Worm (Caenorhabditis elegans) whole organism, young adult: ENCODE measurements around the gene atp-5.

ENCODE experiments used
- B0336.3 ChIP-seq: fragments of 200-800 bp; sonication (Bioruptor generic); IDR thresholded peaks from 2 replicates; pipeline ENCODE4 v1.3.6; 2022; ENCODE audit warnings: missing genetic modification characterization, missing compliant biosample characterization
- C06A6.2 ChIP-seq: fragments of 200-800 bp; sonication (Bioruptor generic); conservative IDR thresholded peaks from 2 replicates; pipeline ENCODE4 v1.3.6; 2022; ENCODE audit warnings: missing genetic modification characterization, missing compliant biosample characterization
- C17E4.6 ChIP-seq: fragments of 200-800 bp; sonication (Bioruptor generic); IDR thresholded peaks from 2 replicates; pipeline ENCODE4 v1.3.6; 2022; ENCODE audit warnings: missing genetic modification reagents, missing genetic modification characterization, missing compliant biosample characterization
- F23B12.7 ChIP-seq: sonication (generic microtip); optimal IDR thresholded peaks from 2 replicates; lab custom pipeline; 2017; ENCODE audit warnings: missing genetic modification characterization, mild to moderate bottlenecking, missing compliant biosample characterization, antibody characterized with exemption, moderate library complexity; ENCODE audit not compliant: insufficient read depth
- F49E8.2 ChIP-seq: sonication (generic microtip); optimal IDR thresholded peaks from 3 replicates; lab custom pipeline; 2017; ENCODE audit warnings: missing genetic modification characterization, mild to moderate bottlenecking, missing compliant biosample characterization, antibody characterized with exemption, moderate library complexity; ENCODE audit not compliant: insufficient read depth
- F57A8.1 ChIP-seq: fragments of 200-800 bp; sonication (Bioruptor generic); optimal IDR thresholded peaks from 2 replicates; lab custom pipeline; 2018; ENCODE audit warnings: mild to moderate bottlenecking, missing genetic modification characterization, moderate library complexity, missing compliant biosample characterization
- F57C9.4 ChIP-seq: sonication (generic microtip); optimal IDR thresholded peaks from 2 replicates; lab custom pipeline; 2017; ENCODE audit warnings: mild to moderate bottlenecking, missing genetic modification characterization, missing compliant biosample characterization
- Y53G8AR.9 ChIP-seq: fragments of 200-800 bp; sonication (Bioruptor generic); conservative IDR thresholded peaks from 2 replicates; pipeline ENCODE4 v1.3.6; 2022; ENCODE audit warnings: missing genetic modification reagents, missing genetic modification characterization, missing compliant biosample characterization
- Y67H2A.10 ChIP-seq: fragments of 200-800 bp; sonication (Bioruptor generic); conservative IDR thresholded peaks from 2 replicates; pipeline ENCODE4 v1.3.6; 2022; ENCODE audit warnings: missing genetic modification reagents, missing genetic modification characterization, missing compliant biosample characterization
- Y95B8A.8 ChIP-seq: fragments of 200-800 bp; sonication (Bioruptor generic); IDR thresholded peaks from 2 replicates; pipeline ENCODE4 v1.3.6; 2022; ENCODE audit warnings: missing genetic modification reagents, missing genetic modification characterization, missing compliant biosample characterization
- ZK185.1 ChIP-seq: sonication (generic microtip); optimal IDR thresholded peaks from 2 replicates; lab custom pipeline; 2016; ENCODE audit warnings: mild to moderate bottlenecking, missing genetic modification characterization, missing compliant biosample characterization; ENCODE audit not compliant: poor library complexity, severe bottlenecking
- ama-1 ChIP-seq, 3 experiments: fragments of 150-350 bp in 1 of 3; sonication (generic microtip) in 2 of 3; optimal IDR thresholded peaks; 2 replicates each; lab custom pipeline; 2014 to 2018; ENCODE audit warnings: missing biosample characterization in 2 of 3, missing genetic modification characterization in 2 of 3, missing genetic modification reagents in 2 of 3
- atf-7 ChIP-seq: sonication (generic microtip); optimal IDR thresholded peaks from 2 replicates; lab custom pipeline; 2017; ENCODE audit warnings: mild to moderate bottlenecking, missing genetic modification characterization, missing compliant biosample characterization
- attf-6 ChIP-seq: fragments of 200-800 bp; sonication (Bioruptor generic); IDR thresholded peaks from 2 replicates; pipeline ENCODE4 v1.3.6; 2022; ENCODE audit warnings: missing genetic modification reagents, missing genetic modification characterization, missing compliant biosample characterization
- ccch-3 ChIP-seq: fragments of 200-800 bp; sonication (Bioruptor generic); optimal IDR thresholded peaks from 2 replicates; lab custom pipeline; 2018; ENCODE audit warnings: mild to moderate bottlenecking, missing genetic modification characterization, missing compliant biosample characterization
- ceh-40 ChIP-seq: fragments of 200-800 bp; sonication (Bioruptor generic); IDR thresholded peaks from 2 replicates; pipeline ENCODE4 v1.3.6; 2022; ENCODE audit warnings: missing genetic modification characterization, missing compliant biosample characterization
- dpff-1 ChIP-seq: sonication (generic microtip); optimal IDR thresholded peaks from 2 replicates; lab custom pipeline; 2017; ENCODE audit warnings: mild to moderate bottlenecking, missing genetic modification characterization, missing compliant biosample characterization
- dpl-1 ChIP-seq: fragments of 150-350 bp; optimal IDR thresholded peaks from 2 replicates; lab custom pipeline; 2014; ENCODE audit warnings: missing biosample characterization, missing genetic modification reagents, missing genetic modification characterization
- egrh-3 ChIP-seq: fragments of 200-800 bp; sonication (Bioruptor generic); IDR thresholded peaks from 2 replicates; pipeline ENCODE4 v1.3.6; 2022; ENCODE audit warnings: missing genetic modification reagents, missing genetic modification characterization, missing compliant biosample characterization
- him-1 ChIP-seq: sonication (generic microtip); optimal IDR thresholded peaks from 2 replicates; lab custom pipeline; 2016; ENCODE audit warnings: missing genotype, missing genetic modification reagents, missing genetic modification characterization, missing compliant biosample characterization
- hmg-1.2 ChIP-seq: fragments of 200-800 bp; sonication (Bioruptor generic); IDR thresholded peaks from 2 replicates; pipeline ENCODE4 v1.3.6; 2022; ENCODE audit warnings: missing genetic modification reagents, missing genetic modification characterization, missing compliant biosample characterization
- hrde-1 ChIP-seq: sonication (generic microtip); optimal IDR thresholded peaks from 2 replicates; lab custom pipeline; 2016; ENCODE audit warnings: missing genetic modification characterization, mild to moderate bottlenecking, missing compliant biosample characterization, moderate library complexity, missing genotype, missing genetic modification reagents, borderline replicate concordance
- hsf-1 ChIP-seq: fragments of 200-800 bp; sonication (Bioruptor generic); IDR thresholded peaks from 2 replicates; pipeline ENCODE4 v1.3.6; 2022; ENCODE audit warnings: missing genetic modification reagents, missing genetic modification characterization, missing compliant biosample characterization
- lag-1 ChIP-seq: fragments of 200-800 bp; sonication (Bioruptor generic); IDR thresholded peaks from 2 replicates; pipeline ENCODE4 v1.3.6; 2022; ENCODE audit warnings: missing genetic modification reagents, missing genetic modification characterization, missing compliant biosample characterization
- let-607 ChIP-seq, 2 experiments: fragments of 200-800 bp in 1 of 2; sonication (Bioruptor generic) in 1 of 2; sonication (generic microtip) in 1 of 2; optimal IDR thresholded peaks; 2 replicates each; lab custom pipeline; 2016 to 2018; ENCODE audit warnings: mild to moderate bottlenecking in 2 of 2, missing compliant biosample characterization in 2 of 2, missing genetic modification characterization in 2 of 2, moderate library complexity in 2 of 2, missing genotype in 1 of 2
- lin-26 ChIP-seq: fragments of 200-800 bp; sonication (Bioruptor generic); IDR thresholded peaks from 2 replicates; pipeline ENCODE4 v1.3.6; 2022; ENCODE audit warnings: missing genetic modification reagents, missing genetic modification characterization, missing compliant biosample characterization
- lin-35 ChIP-seq, 3 experiments: fragments of 150-350 bp in 2 of 3; sonication (generic microtip) in 1 of 3; optimal IDR thresholded peaks; 2 replicates each; lab custom pipeline; 2014 to 2018; ENCODE audit warnings: missing biosample characterization in 3 of 3, missing genetic modification characterization in 3 of 3, missing genetic modification reagents in 3 of 3
- lin-40 ChIP-seq: sonication (generic microtip); optimal IDR thresholded peaks from 2 replicates; lab custom pipeline; 2016; ENCODE audit warnings: missing genetic modification characterization, mild to moderate bottlenecking, missing compliant biosample characterization, missing genotype, missing genetic modification reagents
- lin-54 ChIP-seq: fragments of 200-800 bp; sonication (Bioruptor generic); optimal IDR thresholded peaks from 2 replicates; lab custom pipeline; 2018; ENCODE audit warnings: mild to moderate bottlenecking, missing genetic modification characterization, missing compliant biosample characterization
- lsl-1 ChIP-seq: fragments of 200-800 bp; sonication (Bioruptor generic); optimal IDR thresholded peaks from 2 replicates; lab custom pipeline; 2018; ENCODE audit warnings: mild to moderate bottlenecking, missing genetic modification characterization, moderate library complexity, missing compliant biosample characterization
- lsy-27 ChIP-seq: sonication (generic microtip); optimal IDR thresholded peaks from 2 replicates; lab custom pipeline; 2017; ENCODE audit warnings: missing genetic modification characterization, mild to moderate bottlenecking, missing compliant biosample characterization, antibody characterized with exemption, missing genotype, borderline replicate concordance; ENCODE audit not compliant: insufficient read depth
- madf-6 ChIP-seq: fragments of 200-800 bp; sonication (Bioruptor generic); IDR thresholded peaks from 2 replicates; pipeline ENCODE4 v1.3.6; 2022; ENCODE audit warnings: missing genetic modification reagents, missing genetic modification characterization, missing compliant biosample characterization
- mel-28 ChIP-seq: sonication (generic microtip); optimal IDR thresholded peaks from 2 replicates; lab custom pipeline; 2016; ENCODE audit warnings: borderline replicate concordance, mild to moderate bottlenecking, missing genetic modification characterization, missing compliant biosample characterization
- nfya-2 ChIP-seq: fragments of 200-800 bp; sonication (Bioruptor generic); IDR thresholded peaks from 2 replicates; pipeline ENCODE4 v1.3.6; 2022; ENCODE audit warnings: missing genetic modification reagents, missing genetic modification characterization, missing compliant biosample characterization
- nhr-80 ChIP-seq: sonication (generic microtip); optimal IDR thresholded peaks from 2 replicates; lab custom pipeline; 2016; ENCODE audit warnings: missing genetic modification characterization, missing compliant biosample characterization
- rec-8 ChIP-seq, 2 experiments: sonication (generic microtip); optimal IDR thresholded peaks; 2 replicates each; lab custom pipeline; 2016; ENCODE audit warnings: mild to moderate bottlenecking in 2 of 2, missing genetic modification characterization in 2 of 2, missing genetic modification reagents in 2 of 2, missing genotype in 2 of 2, missing biosample characterization in 1 of 2, missing compliant biosample characterization in 1 of 2, moderate library complexity in 1 of 2
- repo-1 ChIP-seq: sonication (generic microtip); optimal IDR thresholded peaks from 2 replicates; lab custom pipeline; 2017; ENCODE audit warnings: mild to moderate bottlenecking, missing genetic modification characterization, missing compliant biosample characterization
- sdz-38 ChIP-seq: sonication (generic microtip); optimal IDR thresholded peaks from 2 replicates; lab custom pipeline; 2016; ENCODE audit warnings: missing genotype, missing genetic modification characterization, missing compliant biosample characterization
- snpc-1.1 ChIP-seq: sonication (generic microtip); optimal IDR thresholded peaks from 2 replicates; lab custom pipeline; 2017; ENCODE audit warnings: missing genetic modification characterization, mild to moderate bottlenecking, missing compliant biosample characterization, antibody characterized with exemption, moderate library complexity, missing genotype, missing genetic modification reagents; ENCODE audit not compliant: insufficient read depth
- snpc-3.4 ChIP-seq: sonication (generic microtip); optimal IDR thresholded peaks from 2 replicates; lab custom pipeline; 2017; ENCODE audit warnings: missing genetic modification characterization, mild to moderate bottlenecking, missing compliant biosample characterization, antibody characterized with exemption, moderate library complexity, missing genotype, missing genetic modification reagents
- snpc-4 ChIP-seq, 5 experiments: fragments of 150-350 bp in 1 of 5; sonication (generic microtip) in 4 of 5; optimal IDR thresholded peaks; 2 replicates each; lab custom pipeline; 2014 to 2018; ENCODE audit warnings: missing genetic modification characterization in 5 of 5, missing biosample characterization in 3 of 5, antibody characterized with exemption in 2 of 5, mild to moderate bottlenecking in 2 of 5, missing compliant biosample characterization in 2 of 5, missing genotype in 2 of 5, moderate library complexity in 2 of 5, missing genetic modification reagents in 1 of 5
- tbp1 ChIP-seq: fragments of 200-800 bp; sonication (Bioruptor generic); optimal IDR thresholded peaks from 2 replicates; lab custom pipeline; 2018; ENCODE audit warnings: mild to moderate bottlenecking, missing genetic modification characterization, missing compliant biosample characterization
- tlf-1 ChIP-seq: fragments of 200-800 bp; sonication (Bioruptor generic); optimal IDR thresholded peaks from 2 replicates; lab custom pipeline; 2018; ENCODE audit warnings: mild to moderate bottlenecking, missing genetic modification characterization, missing compliant biosample characterization
- unc-62 ChIP-seq: fragments of 150-350 bp; optimal IDR thresholded peaks from 2 replicates; lab custom pipeline; 2014; ENCODE audit warnings: missing biosample characterization, missing genetic modification reagents, missing genetic modification characterization
- ztf-25 ChIP-seq: fragments of 200-800 bp; sonication (Bioruptor generic); IDR thresholded peaks from 2 replicates; pipeline ENCODE4 v1.3.6; 2022; ENCODE audit warnings: missing genetic modification reagents, missing genetic modification characterization, missing compliant biosample characterization

The atp-5 gene

ce11 chrV:11122466-11122865 lies 1.2 kb downstream of the atp-5 start, which contains the start of gene mboa-2 (continued):
- TF ChIP-seq snpc-3.4: peak; percentile 33
- peak; percentile 45 for TF ChIP-seq dpff-1 (tag; lab: Kevin White, UChicago)
- no peak for TF ChIP-seq C06A6.2
- TF ChIP-seq dpl-1 (GFP tag; lab: Kevin White, UChicago): no peak
- TF ChIP-seq ceh-40 (GFP tag; lab: Robert Waterston, UW): no peak
- TF ChIP-seq him-1 (tag; lab: Kevin White, UChicago): no peak
- no peak for TF ChIP-seq sdz-38 (tag; lab: Kevin White, UChicago)
- TF ChIP-seq ZK185.1 (tag; lab: Kevin White, UChicago): peak; percentile 5
- no peak for TF ChIP-seq lag-1
- peak; percentile 40 for TF ChIP-seq hmg-1.2 (GFP tag; lab: Robert Waterston, UW)
- no peak for TF ChIP-seq snpc-1.1 (tag; lab: Kevin White, UChicago)
- no peak for TF ChIP-seq tbp1 (GFP tag; lab: Kevin White, UChicago)
- TF ChIP-seq lsl-1 (GFP tag; lab: Kevin White, UChicago): no peak
- TF ChIP-seq madf-6: peak; percentile 20; the same call in 1 of the 2 replicates
- TF ChIP-seq repo-1 (tag; lab: Kevin White, UChicago): peak; percentile 77
- peak; percentile 10 for TF ChIP-seq tlf-1 (GFP tag; lab: Kevin White, UChicago)
- no peak for TF ChIP-seq rec-8 (tag; optimal IDR thresholded peaks at IDR 0.05; lab: Kevin White, UChicago)
- no peak for TF ChIP-seq ccch-3 (GFP tag; lab: Kevin White, UChicago)
- no peak for TF ChIP-seq mel-28 (tag; lab: Kevin White, UChicago)
- TF ChIP-seq snpc-4 (GFP tag; optimal IDR thresholded peaks at IDR 0.05; lab: Kevin White, UChicago): no peak
- peak in 2 of 4 experiments; percentile 49 to 63 for TF ChIP-seq snpc-4 (tag; optimal IDR thresholded peaks at IDR 0.05; lab: Kevin White, UChicago)
- no peak for TF ChIP-seq egrh-3 (GFP tag; lab: Robert Waterston, UW)
- TF ChIP-seq lin-54 (GFP tag; lab: Kevin White, UChicago): peak; percentile 1
- TF ChIP-seq C17E4.6: no peak
- 0 out of 2 replicates have a peak, but pooled peaks have one; percentile 24 for TF ChIP-seq Y95B8A.8 (GFP tag; lab: Robert Waterston, UW)
- 0 out of 2 replicates have a peak, but pooled peaks have one; percentile 47 for TF ChIP-seq hsf-1 (GFP tag; lab: Robert Waterston, UW)
- no peak for TF ChIP-seq unc-62
- TF ChIP-seq lin-35 (GFP tag; optimal IDR thresholded peaks at IDR 0.05; lab: Kevin White, UChicago): peak in 1 of 3 experiments; percentile 48
- TF ChIP-seq F23B12.7 (tag; lab: Kevin White, UChicago): no peak
- TF ChIP-seq let-607 (tag; optimal IDR thresholded peaks at IDR 0.05; lab: Kevin White, UChicago): peak in 1 of 2 experiments; percentile 46
- TF ChIP-seq Y53G8AR.9 (GFP tag; lab: Robert Waterston, UW): peak; percentile 72
- TF ChIP-seq ztf-25 (GFP tag; lab: Robert Waterston, UW): no peak
- peak; percentile 43 for TF ChIP-seq atf-7 (tag; lab: Kevin White, UChicago)
- peak; percentile 58; the same call in 1 of the 2 replicates for TF ChIP-seq attf-6
- TF ChIP-seq F57C9.4 (tag; lab: Kevin White, UChicago): no peak
- no peak for TF ChIP-seq F49E8.2 (tag; lab: Kevin White, UChicago)
- TF ChIP-seq hrde-1: peak; percentile 57
- no peak for TF ChIP-seq Y67H2A.10 (GFP tag; lab: Robert Waterston, UW)
- TF ChIP-seq lin-26 (GFP tag; lab: Robert Waterston, UW): no peak
- peak; percentile 73 for TF ChIP-seq B0336.3 (GFP tag; lab: Robert Waterston, UW)
- no peak for TF ChIP-seq F57A8.1
- TF ChIP-seq ama-1 (optimal IDR thresholded peaks at IDR 0.05; lab: Kevin White, UChicago): no peak
- peak in 1 of 2 experiments; percentile 48 for TF ChIP-seq ama-1 (GFP tag; optimal IDR thresholded peaks at IDR 0.05; lab: Kevin White, UChicago)
- 0 out of 2 replicates have a peak, but pooled peaks have one; percentile 45 for TF ChIP-seq nfya-2 (GFP tag; lab: Robert Waterston, UW)
- no peak for TF ChIP-seq lsy-27 (tag; lab: Kevin White, UChicago)
- TF ChIP-seq lin-40: peak; percentile 53
- peak; percentile 38 for TF ChIP-seq nhr-80 (tag; lab: Kevin White, UChicago)
